Fruit fly (Drosophila melanogaster): Measurements from ENCODE around the gene CG33764.

DNA sequence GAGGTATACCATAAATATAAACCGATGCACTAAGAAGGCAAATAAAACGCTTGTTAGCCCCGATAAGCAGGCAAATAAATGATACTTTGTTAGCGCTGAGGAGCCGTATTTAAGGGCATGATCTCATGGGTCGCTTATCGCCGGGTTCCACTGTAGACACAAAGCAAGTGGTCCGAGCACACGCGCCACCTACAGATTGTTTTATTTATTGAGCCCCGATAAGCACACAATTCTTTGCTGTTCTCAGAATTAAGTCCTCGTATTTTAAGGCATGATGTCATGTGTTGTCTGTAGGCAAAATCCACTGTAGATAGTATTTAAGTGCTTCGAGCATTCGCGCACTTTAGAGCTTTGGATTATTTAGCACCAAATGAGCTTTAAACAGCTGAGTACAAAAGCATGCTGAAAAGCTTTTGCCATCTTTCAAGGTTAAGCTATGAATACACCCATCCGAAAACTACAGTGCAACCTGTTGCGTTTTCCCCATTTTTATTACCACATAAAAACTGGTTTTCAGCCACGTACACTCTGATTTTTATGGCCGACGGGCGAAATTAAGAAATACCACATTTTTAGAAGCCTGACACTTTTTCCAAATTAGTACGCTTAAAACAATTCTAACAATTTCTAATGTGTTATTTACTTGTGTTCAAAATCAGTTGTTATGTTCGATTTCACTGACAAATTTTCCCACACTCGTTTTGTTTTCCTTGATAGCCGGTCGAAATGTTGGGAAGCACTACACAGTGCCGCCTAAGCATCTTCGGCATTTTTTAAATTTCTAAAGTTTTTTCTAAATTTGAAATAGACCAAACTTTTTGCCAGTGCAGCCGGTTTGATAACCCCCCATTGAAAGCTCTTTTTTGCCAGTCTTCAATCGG lies 27.6 kb downstream of the CG33764 start, which contains the start of gene Sqor:
- TF ChIP-seq CG8478 (optimal IDR thresholded peaks at IDR 0.05) = no peak
- peak; percentile 89 to 94 for TF ChIP-seq CTCF (optimal IDR thresholded peaks at IDR 0.05)
